Fruit fly (Drosophila melanogaster) whole organism, wandering third instar larva: Measurements from ENCODE around the gene Blimp-1.

Source experiments
- Abd-B ChIP-seq: fragments of >200 bp; optimal IDR thresholded peaks from 2 replicates; lab custom pipeline; 2017; ENCODE audit warnings: missing biosample characterization, missing genetic modification characterization
- CG32264 ChIP-seq: fragments of 200-800 bp; sonication (Bioruptor generic); optimal IDR thresholded peaks from 2 replicates; lab custom pipeline; 2016; ENCODE audit warnings: missing biosample characterization, missing genetic modification characterization
- CrebA ChIP-seq: fragments of 200-800 bp; sonication (Bioruptor generic); optimal IDR thresholded peaks from 2 replicates; lab custom pipeline; 2016; ENCODE audit warnings: missing biosample characterization, mild to moderate bottlenecking, missing genetic modification characterization, borderline replicate concordance
- Dfd ChIP-seq: fragments of >200 bp; optimal IDR thresholded peaks from 2 replicates; lab custom pipeline; 2017; ENCODE audit warnings: missing biosample characterization, missing genetic modification characterization
- Dif ChIP-seq: fragments of 200-275, 200-300 bp; sonication (Bioruptor generic); optimal IDR thresholded peaks from 2 replicates; lab custom pipeline; 2018; ENCODE audit warnings: missing biosample characterization, missing genetic modification characterization; ENCODE audit not compliant: partially characterized antibody
- GATAd ChIP-seq: sonication (Bioruptor generic); optimal IDR thresholded peaks from 2 replicates; lab custom pipeline; 2016; ENCODE audit warnings: missing biosample characterization, missing genetic modification characterization
- HLH106 ChIP-seq: fragments of 200-800 bp; optimal IDR thresholded peaks from 3 replicates; lab custom pipeline; 2019; ENCODE audit warnings: missing biosample characterization, mild to moderate bottlenecking, missing genetic modification characterization, moderate library complexity
- Hnf4 ChIP-seq: fragments of 200-800 bp; sonication (Bioruptor generic); optimal IDR thresholded peaks from 2 replicates; lab custom pipeline; 2016; ENCODE audit warnings: missing biosample characterization, mild to moderate bottlenecking, missing genetic modification characterization
- Hr78 ChIP-seq: fragments of >200 bp; optimal IDR thresholded peaks from 2 replicates; lab custom pipeline; 2017; ENCODE audit warnings: missing biosample characterization, missing genetic modification characterization
- Hr83 ChIP-seq: fragments of 200-300 bp; sonication (Bioruptor generic); optimal IDR thresholded peaks from 2 replicates; lab custom pipeline; 2016; ENCODE audit warnings: missing biosample characterization, mild to moderate bottlenecking, missing genetic modification characterization, moderate library complexity; ENCODE audit not compliant: poor library complexity, severe bottlenecking
- Jra ChIP-seq: sonication (Bioruptor generic); optimal IDR thresholded peaks from 2 replicates; lab custom pipeline; 2016; ENCODE audit warnings: missing biosample characterization, missing genetic modification characterization
- Mio ChIP-seq: sonication (Bioruptor generic); optimal IDR thresholded peaks from 2 replicates; lab custom pipeline; 2016; ENCODE audit warnings: missing biosample characterization, missing genetic modification characterization
- Myc ChIP-seq: fragments of >200 bp; optimal IDR thresholded peaks from 2 replicates; lab custom pipeline; 2017
- N ChIP-seq: fragments of >200 bp; optimal IDR thresholded peaks from 2 replicates; lab custom pipeline; 2018; ENCODE audit warnings: missing biosample characterization, missing external identifiers, missing genetic modification characterization
- OdsH ChIP-seq: fragments of 200-800 bp; sonication (Bioruptor generic); optimal IDR thresholded peaks from 2 replicates; lab custom pipeline; 2016; ENCODE audit warnings: missing biosample characterization, mild to moderate bottlenecking, missing genetic modification characterization
- Rel ChIP-seq, 2 experiments: fragments of 200-800 bp; sonication (Bioruptor generic) in 1 of 2; optimal IDR thresholded peaks; 2 replicates in 1 of 2; 3 replicates in 1 of 2; lab custom pipeline; 2016 to 2019; ENCODE audit warnings: mild to moderate bottlenecking in 2 of 2, missing biosample characterization in 2 of 2, missing genetic modification characterization in 2 of 2, moderate library complexity in 1 of 2
- Sp1 ChIP-seq: fragments of 200-800 bp; sonication (Bioruptor generic); optimal IDR thresholded peaks from 3 replicates; lab custom pipeline; 2019; ENCODE audit warnings: missing biosample characterization, mild to moderate bottlenecking, missing genetic modification characterization, moderate library complexity
- Vsx2 ChIP-seq: fragments of 200-300, 225-300 bp; sonication (Bioruptor generic); optimal IDR thresholded peaks from 2 replicates; lab custom pipeline; 2018; ENCODE audit warnings: missing biosample characterization, missing genetic modification characterization; ENCODE audit not compliant: partially characterized antibody
- br ChIP-seq: fragments of 200-800 bp; sonication (Bioruptor generic); optimal IDR thresholded peaks from 2 replicates; lab custom pipeline; 2016; ENCODE audit warnings: missing biosample characterization, missing genetic modification characterization
- brk ChIP-seq: fragments of 200-800 bp; sonication (Bioruptor generic); optimal IDR thresholded peaks from 2 replicates; lab custom pipeline; 2016; ENCODE audit warnings: missing biosample characterization, mild to moderate bottlenecking, missing genetic modification characterization
- dl ChIP-seq, 2 experiments: fragments of 175-275, 200-275 bp in 1 of 2; fragments of 200-275 bp in 1 of 2; sonication (Bioruptor generic); optimal IDR thresholded peaks; lab custom pipeline; 2018; ENCODE audit warnings: mild to moderate bottlenecking in 2 of 2, missing biosample characterization in 2 of 2, missing genetic modification characterization in 2 of 2, moderate library complexity in 2 of 2; ENCODE audit not compliant: partially characterized antibody in 2 of 2, insufficient read depth in 1 of 2
- ey ChIP-seq: fragments of 200-800 bp; sonication (Bioruptor generic); optimal IDR thresholded peaks from 2 replicates; lab custom pipeline; 2016; ENCODE audit warnings: missing biosample characterization, missing genetic modification characterization
- foxo ChIP-seq, 2 experiments: fragments of 200-800 bp; sonication (Bioruptor generic); optimal IDR thresholded peaks; 2 replicates in 1 of 2; 3 replicates in 1 of 2; lab custom pipeline; 2016 to 2017; ENCODE audit warnings: missing biosample characterization in 2 of 2, missing genetic modification characterization in 2 of 2
- fru ChIP-seq: fragments of 200-800 bp; sonication (Bioruptor generic); optimal IDR thresholded peaks from 3 replicates; lab custom pipeline; 2016; ENCODE audit warnings: missing biosample characterization, mild to moderate bottlenecking, missing genetic modification characterization
- h ChIP-seq: fragments of 200-800 bp; sonication (Bioruptor generic); optimal IDR thresholded peaks from 3 replicates; lab custom pipeline; 2016; ENCODE audit warnings: missing biosample characterization, mild to moderate bottlenecking, missing genetic modification characterization
- jim ChIP-seq: fragments of 175-275, 200-325 bp; sonication (Bioruptor generic); optimal IDR thresholded peaks from 2 replicates; lab custom pipeline; 2016; ENCODE audit warnings: missing biosample characterization, mild to moderate bottlenecking, missing genetic modification characterization
- lola ChIP-seq: fragments of >200 bp; optimal IDR thresholded peaks from 2 replicates; lab custom pipeline; 2017; ENCODE audit warnings: missing biosample characterization, missing genetic modification characterization
- pan ChIP-seq: fragments of >200 bp; optimal IDR thresholded peaks from 2 replicates; lab custom pipeline; 2017
- psq ChIP-seq: fragments of 200-800 bp; sonication (Bioruptor generic); optimal IDR thresholded peaks from 3 replicates; lab custom pipeline; 2017; ENCODE audit warnings: missing biosample characterization, mild to moderate bottlenecking, missing genetic modification characterization, moderate library complexity
- rgr ChIP-seq: fragments of 200-800 bp; sonication (Bioruptor generic); optimal IDR thresholded peaks from 3 replicates; lab custom pipeline; 2016; ENCODE audit warnings: missing biosample characterization, mild to moderate bottlenecking, missing genetic modification characterization
- sage ChIP-seq: fragments of 200-800 bp; sonication (Bioruptor generic); optimal IDR thresholded peaks from 2 replicates; lab custom pipeline; 2016; ENCODE audit warnings: missing biosample characterization, mild to moderate bottlenecking, missing genetic modification characterization
- sv ChIP-seq: fragments of 200-800 bp; sonication (Bioruptor generic); optimal IDR thresholded peaks from 3 replicates; lab custom pipeline; 2016; ENCODE audit warnings: missing biosample characterization, missing genetic modification characterization
- usp ChIP-seq: fragments of >200 bp; optimal IDR thresholded peaks from 2 replicates; lab custom pipeline; 2017; ENCODE audit warnings: missing biosample characterization, missing genetic modification characterization
- woc ChIP-seq: sonication (Bioruptor generic); optimal IDR thresholded peaks from 2 replicates; lab custom pipeline; 2016; ENCODE audit warnings: missing biosample characterization, mild to moderate bottlenecking, missing genetic modification characterization

The Blimp-1 gene

dm6 chr3L:5625121-5625667 lies 5.6 kb upstream of the Blimp-1 start:
- no peak for TF ChIP-seq N
- TF ChIP-seq psq (GFP tag; lab: Kevin White, UChicago): peak; percentile 84

- TF ChIP-seq jim (GFP tag; lab: Kevin White, UChicago) (no peak), dl (GFP tag; optimal IDR thresholded peaks at IDR 0.05; lab: Kevin White, UChicago; ENCODE audit: insufficient read depth in 1 of 2, partially characterized antibody in 2 of 2) (no peak), Vsx2 (GFP tag; lab: Kevin White, UChicago) (no peak), fru (GFP tag; lab: Kevin White, UChicago) (no peak), OdsH (GFP tag; lab: Kevin White, UChicago) (no peak), foxo (GFP tag; optimal IDR thresholded peaks at IDR 0.05; lab: Kevin White, UChicago) (peak in 1 of 2 experiments; percentile 20), CrebA (GFP tag; lab: Kevin White, UChicago) (no peak), Jra (GFP tag; lab: Kevin White, UChicago) (no peak), Hnf4 (GFP tag; lab: Kevin White, UChicago) (no peak), h (GFP tag; lab: Kevin White, UChicago) (peak; percentile 26), ey (GFP tag; lab: Kevin White, UChicago) (no peak), Rel (GFP tag; optimal IDR thresholded peaks at IDR 0.05; lab: Kevin White, UChicago) (no peak), Rel (tag; optimal IDR thresholded peaks at IDR 0.05; lab: Kevin White, UChicago) (no peak)
These were observed 4.3 kb upstream of the Blimp-1 start for dm6 chr3L:5626465-5626864.

dm6 chr3L:5627816-5628215 lies 3.0 kb upstream of the Blimp-1 start:
- peak; percentile 3 for TF ChIP-seq brk (GFP tag; lab: Kevin White, UChicago)
- TF ChIP-seq Abd-B: no peak
- no peak for TF ChIP-seq Hr78 (GFP tag; lab: Kevin White, UChicago)
- no peak for TF ChIP-seq pan (lab: Kevin White, UChicago)
- peak; percentile 98 for TF ChIP-seq psq (GFP tag; lab: Kevin White, UChicago)
- TF ChIP-seq Myc (lab: Kevin White, UChicago): no peak
- no peak for TF ChIP-seq usp (GFP tag; lab: Kevin White, UChicago)
- no peak for TF ChIP-seq Jra (GFP tag; lab: Kevin White, UChicago)
- TF ChIP-seq N: no peak
- peak; percentile 23 for TF ChIP-seq Rel (GFP tag; optimal IDR thresholded peaks at IDR 0.05; lab: Kevin White, UChicago)
- no peak for TF ChIP-seq Rel (tag; optimal IDR thresholded peaks at IDR 0.05; lab: Kevin White, UChicago)
- no peak for TF ChIP-seq sv (GFP tag; lab: Kevin White, UChicago)
- no peak for TF ChIP-seq Hnf4 (GFP tag; lab: Kevin White, UChicago)
- TF ChIP-seq Vsx2 (GFP tag; lab: Kevin White, UChicago): no peak
- TF ChIP-seq ey (GFP tag; lab: Kevin White, UChicago): no peak
- TF ChIP-seq sage: peak; percentile 46
- TF ChIP-seq woc (GFP tag; lab: Kevin White, UChicago): no peak
- TF ChIP-seq OdsH (GFP tag; lab: Kevin White, UChicago): no peak
- TF ChIP-seq Sp1 (GFP tag; lab: Kevin White, UChicago): no peak
- no peak for TF ChIP-seq lola (GFP tag; lab: Kevin White, UChicago)
- no peak for TF ChIP-seq Mio (GFP tag; lab: Kevin White, UChicago)
- TF ChIP-seq Hr83 (GFP tag; lab: Kevin White, UChicago): no peak
- TF ChIP-seq rgr (GFP tag; lab: Kevin White, UChicago): no peak
- no peak for TF ChIP-seq CG32264 (GFP tag; lab: Kevin White, UChicago)
- TF ChIP-seq jim (GFP tag; lab: Kevin White, UChicago): no peak
- no peak for TF ChIP-seq Dif (GFP tag; lab: Kevin White, UChicago)
- TF ChIP-seq GATAd (GFP tag; lab: Kevin White, UChicago): no peak

dm6 chr3L:5630176-5630583 lies 603 bp upstream of the Blimp-1 start:
- TF ChIP-seq ey (GFP tag; lab: Kevin White, UChicago) (peak; percentile 35), fru (GFP tag; lab: Kevin White, UChicago) (peak; percentile 66), br (GFP tag; lab: Kevin White, UChicago) (peak; percentile 35), Dfd (GFP tag; lab: Kevin White, UChicago) (peak; percentile 13), foxo (GFP tag; optimal IDR thresholded peaks at IDR 0.05; lab: Kevin White, UChicago) (peak in 1 of 2 experiments; percentile 71), h (GFP tag; lab: Kevin White, UChicago) (peak; percentile 67), rgr (GFP tag; lab: Kevin White, UChicago) (peak; percentile 8), psq (GFP tag; lab: Kevin White, UChicago) (peak; percentile 51), Sp1 (GFP tag; lab: Kevin White, UChicago) (peak; percentile 55), Vsx2 (GFP tag; lab: Kevin White, UChicago) (no peak), lola (GFP tag; lab: Kevin White, UChicago) (no peak), HLH106 (peak; percentile 67), CrebA (GFP tag; lab: Kevin White, UChicago) (no peak), woc (GFP tag; lab: Kevin White, UChicago) (peak; percentile 53), sv (GFP tag; lab: Kevin White, UChicago) (no peak), OdsH (GFP tag; lab: Kevin White, UChicago) (peak; percentile 4), Myc (lab: Kevin White, UChicago) (no peak)
- TF ChIP-seq, all 38 proteins: peak for 12
